Worm (Caenorhabditis elegans) whole organism, L4 larva: ENCODE results near the gene F35E8.9.

ENCODE experiments used
- R02D3.7 ChIP-seq: fragments of 150-350 bp; sonication (generic microtip); optimal IDR thresholded peaks from 3 replicates; lab custom pipeline; 2014; ENCODE audit warnings: missing biosample characterization, missing genetic modification characterization
- Y5F2A.4 ChIP-seq: fragments of 200-800 bp; sonication (Bioruptor generic); optimal IDR thresholded peaks from 2 replicates; lab custom pipeline; 2018; ENCODE audit warnings: mild to moderate bottlenecking, missing genetic modification characterization, missing compliant biosample characterization
- Y75B8A.6 ChIP-seq: fragments of 200-800 bp; sonication (Bioruptor generic); IDR thresholded peaks from 2 replicates; pipeline ENCODE4 v1.3.6; 2022; ENCODE audit warnings: missing genetic modification reagents, missing genetic modification characterization, missing compliant biosample characterization
- ZK337.2 ChIP-seq: fragments of 200-800 bp; sonication (Bioruptor generic); IDR thresholded peaks from 2 replicates; pipeline ENCODE4 v1.3.6; 2022; ENCODE audit warnings: missing genetic modification reagents, missing genetic modification characterization, missing compliant biosample characterization
- aha-1 ChIP-seq: fragments of 150-350 bp; peaks from one replicate; lab custom pipeline; 2014; ENCODE audit warnings: missing biosample characterization, missing genetic modification characterization
- ceh-28 ChIP-seq: fragments of 150-350 bp; optimal IDR thresholded peaks from 2 replicates; lab custom pipeline; 2014; ENCODE audit warnings: missing biosample characterization, missing genetic modification reagents, missing genetic modification characterization
- ceh-32 ChIP-seq: sonication (generic microtip); optimal IDR thresholded peaks from 2 replicates; lab custom pipeline; 2016; ENCODE audit warnings: mild to moderate bottlenecking, missing genetic modification characterization, missing compliant biosample characterization; ENCODE audit not compliant: poor library complexity
- ctbp-1 ChIP-seq: fragments of 200-800 bp; sonication (Bioruptor generic); IDR thresholded peaks from 2 replicates; pipeline ENCODE4 v1.3.6; 2022; ENCODE audit warnings: missing genetic modification reagents, missing genetic modification characterization, missing compliant biosample characterization
- daf-16 ChIP-seq, 3 experiments: sonication (generic microtip); optimal IDR thresholded peaks; 2 replicates each; lab custom pipeline; 2016 to 2017; ENCODE audit warnings: missing genetic modification characterization in 3 of 3, missing genetic modification reagents in 3 of 3, mild to moderate bottlenecking in 2 of 3, missing compliant biosample characterization in 2 of 3, missing biosample characterization in 1 of 3, moderate library complexity in 1 of 3
- dmd-6 ChIP-seq: fragments of 200-800 bp; sonication (Bioruptor generic); IDR thresholded peaks from 2 replicates; pipeline ENCODE4 v1.3.6; 2022; ENCODE audit warnings: missing genetic modification reagents, missing genetic modification characterization, missing compliant biosample characterization
- dmd-9 ChIP-seq: fragments of 200-800 bp; sonication (Bioruptor generic); IDR thresholded peaks from 2 replicates; pipeline ENCODE4 v1.3.6; 2022; ENCODE audit warnings: missing genetic modification reagents, missing genetic modification characterization, missing compliant biosample characterization
- dve-1 ChIP-seq: sonication (generic microtip); optimal IDR thresholded peaks from 2 replicates; lab custom pipeline; 2017; ENCODE audit warnings: antibody characterized with exemption, mild to moderate bottlenecking, missing genetic modification characterization, missing compliant biosample characterization; ENCODE audit not compliant: insufficient read depth
- egl-27 ChIP-seq: sonication (generic microtip); optimal IDR thresholded peaks from 3 replicates; lab custom pipeline; 2017; ENCODE audit warnings: missing biosample characterization, missing genetic modification reagents, missing genetic modification characterization
- gei-8 ChIP-seq: fragments of 200-800 bp; sonication (Bioruptor generic); optimal IDR thresholded peaks from 2 replicates; lab custom pipeline; 2018; ENCODE audit warnings: mild to moderate bottlenecking, missing genetic modification characterization, missing compliant biosample characterization
- hlh-11 ChIP-seq: fragments of 200-800 bp; sonication (Bioruptor generic); optimal IDR thresholded peaks from 2 replicates; lab custom pipeline; 2018; ENCODE audit warnings: mild to moderate bottlenecking, missing genetic modification characterization, missing compliant biosample characterization
- hlh-30 ChIP-seq: sonication (generic microtip); optimal IDR thresholded peaks from 2 replicates; lab custom pipeline; 2017; ENCODE audit warnings: antibody characterized with exemption, mild to moderate bottlenecking, missing genetic modification characterization, missing compliant biosample characterization; ENCODE audit not compliant: insufficient read depth
- lin-29 ChIP-seq: fragments of 200-800 bp; sonication (Bioruptor generic); IDR thresholded peaks from 2 replicates; pipeline ENCODE4 v1.3.6; 2022; ENCODE audit warnings: missing genetic modification reagents, missing genetic modification characterization, missing compliant biosample characterization
- lin-39 ChIP-seq: fragments of 150-350 bp; optimal IDR thresholded peaks from 2 replicates; lab custom pipeline; 2014; ENCODE audit warnings: missing biosample characterization, missing genetic modification reagents, missing genetic modification characterization
- madf-5 ChIP-seq, 2 experiments: fragments of 200-800 bp; sonication (Bioruptor generic); IDR thresholded peaks; 2 replicates each; pipeline ENCODE4 v1.3.6; 2022; ENCODE audit warnings: missing compliant biosample characterization in 2 of 2, missing genetic modification characterization in 2 of 2
- mdl-1 ChIP-seq, 2 experiments: fragments of 150-350 bp in 1 of 2; sonication (generic microtip) in 1 of 2; optimal IDR thresholded peaks; 2 replicates each; lab custom pipeline; 2014 to 2017; ENCODE audit warnings: missing biosample characterization in 2 of 2, missing genetic modification characterization in 2 of 2
- mep-1 ChIP-seq: fragments of 150-350 bp; sonication (generic microtip); optimal IDR thresholded peaks from 3 replicates; lab custom pipeline; 2014; ENCODE audit warnings: missing biosample characterization, missing genetic modification characterization
- mxl-3 ChIP-seq: fragments of 200-800 bp; sonication (Bioruptor generic); optimal IDR thresholded peaks from 2 replicates; lab custom pipeline; 2018; ENCODE audit warnings: mild to moderate bottlenecking, missing genetic modification characterization, missing compliant biosample characterization
- nhr-11 ChIP-seq: fragments of 150-350 bp; optimal IDR thresholded peaks from 2 replicates; lab custom pipeline; 2014; ENCODE audit warnings: missing biosample characterization, missing genetic modification characterization
- nhr-237 ChIP-seq: sonication (generic microtip); optimal IDR thresholded peaks from 2 replicates; lab custom pipeline; 2017; ENCODE audit warnings: missing biosample characterization, missing genetic modification characterization
- nhr-28 ChIP-seq: fragments of 150-350 bp; optimal IDR thresholded peaks from 2 replicates; lab custom pipeline; 2014; ENCODE audit warnings: missing biosample characterization, missing genetic modification characterization
- nhr-41 ChIP-seq: fragments of 200-800 bp; sonication (Bioruptor generic); IDR thresholded peaks from 2 replicates; pipeline ENCODE4 v1.3.6; 2022; ENCODE audit warnings: missing genetic modification reagents, missing genetic modification characterization, missing compliant biosample characterization
- nhr-42 ChIP-seq: fragments of 200-800 bp; sonication (Bioruptor generic); IDR thresholded peaks from 2 replicates; pipeline ENCODE4 v1.3.6; 2022; ENCODE audit warnings: missing genetic modification characterization, missing compliant biosample characterization
- nhr-77 ChIP-seq: fragments of 150-350 bp; optimal IDR thresholded peaks from 2 replicates; lab custom pipeline; 2014; ENCODE audit warnings: missing biosample characterization, missing genetic modification characterization
- pha-4 ChIP-seq, 2 experiments: fragments of 150-350 bp in 1 of 2; fragments of 200-800 bp in 1 of 2; sonication (Bioruptor generic) in 1 of 2; IDR thresholded peaks in 1 of 2; optimal IDR thresholded peaks in 1 of 2; 2 replicates each; pipeline versions ENCODE4 v1.3.6 to Lab custom; 2014 to 2022; ENCODE audit warnings: missing genetic modification characterization in 2 of 2, missing genetic modification reagents in 2 of 2, missing biosample characterization in 1 of 2, missing compliant biosample characterization in 1 of 2
- php-3 ChIP-seq: fragments of 200-800 bp; sonication (Bioruptor generic); IDR thresholded peaks from 2 replicates; pipeline ENCODE4 v1.3.6; 2022; ENCODE audit warnings: missing genetic modification reagents, missing genetic modification characterization, missing compliant biosample characterization
- pqm-1 ChIP-seq: sonication (generic microtip); optimal IDR thresholded peaks from 2 replicates; lab custom pipeline; 2017; ENCODE audit warnings: missing biosample characterization, missing genetic modification characterization
- sdz-12 ChIP-seq: fragments of 200-800 bp; sonication (Bioruptor generic); optimal IDR thresholded peaks from 2 replicates; lab custom pipeline; 2018; ENCODE audit warnings: mild to moderate bottlenecking, missing genetic modification characterization, missing compliant biosample characterization
- tag-97 ChIP-seq: fragments of 200-800 bp; sonication (Bioruptor generic); IDR thresholded peaks from 2 replicates; pipeline ENCODE4 v1.3.6; 2022; ENCODE audit warnings: missing genetic modification characterization, missing compliant biosample characterization
- unc-130 ChIP-seq: sonication (generic microtip); optimal IDR thresholded peaks from 2 replicates; lab custom pipeline; 2016; ENCODE audit warnings: missing genetic modification reagents, missing genetic modification characterization, missing compliant biosample characterization
- unc-62 ChIP-seq, 3 experiments: fragments of 150-350 bp in 1 of 3; sonication (generic microtip); optimal IDR thresholded peaks in 2 of 3; peaks in 1 of 3; 1 replicate in 1 of 3; 2 replicates in 2 of 3; lab custom pipeline; 2014 to 2017; ENCODE audit warnings: missing biosample characterization in 3 of 3, missing genetic modification characterization in 3 of 3, missing genetic modification reagents in 3 of 3, missing genotype in 1 of 3
- ztf-7 ChIP-seq: fragments of 150-350 bp; optimal IDR thresholded peaks from 2 replicates; lab custom pipeline; 2014; ENCODE audit warnings: missing biosample characterization, missing genetic modification characterization

F35E8.9 gene

DNA sequence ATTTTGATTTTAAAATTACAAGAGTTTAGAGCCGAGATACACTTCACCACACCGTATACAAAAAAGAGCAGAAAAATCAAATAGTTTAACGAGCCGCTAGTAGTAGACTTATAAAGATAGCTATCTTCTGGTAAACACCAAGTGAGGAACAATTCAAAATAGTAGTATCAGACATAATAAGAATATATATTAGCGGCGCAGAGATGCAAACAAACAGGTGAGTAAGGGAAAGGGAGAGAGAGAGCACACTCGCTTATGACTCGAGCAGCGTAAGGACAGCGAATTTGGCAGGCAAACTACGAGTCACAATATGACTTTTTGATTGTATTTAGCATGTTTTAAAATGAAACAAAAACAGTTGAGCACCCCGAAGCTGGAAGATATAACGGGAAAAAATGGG is 26.1 kb downstream of the F35E8.9 start (continued):
- TF ChIP-seq ztf-7 (tag; lab: Kevin White, UChicago) (no peak), dve-1 (tag; lab: Kevin White, UChicago) (peak; percentile 59), daf-16 (GFP tag; optimal IDR thresholded peaks at IDR 0.05; lab: Kevin White, UChicago) (no peak), daf-16 (tag; optimal IDR thresholded peaks at IDR 0.05; lab: Kevin White, UChicago) (peak; percentile 89), hlh-30 (peak; percentile 28), dmd-6 (GFP tag; lab: Robert Waterston, UW) (peak; percentile 61), madf-5 (GFP tag; IDR thresholded peaks at IDR 0.05; lab: Robert Waterston, UW) (no peak), dmd-9 (GFP tag; lab: Robert Waterston, UW) (no peak), unc-130 (no peak), ceh-28 (tag; lab: Kevin White, UChicago) (no peak), nhr-42 (GFP tag; lab: Robert Waterston, UW) (no peak), nhr-28 (peak; percentile 91), ctbp-1 (no peak), hlh-11 (tag; lab: Kevin White, UChicago) (peak; percentile 67), pha-4 (GFP tag; IDR thresholded peaks at IDR 0.05; lab: Robert Waterston, UW) (no peak), pha-4 (tag; optimal IDR thresholded peaks at IDR 0.05; lab: Kevin White, UChicago) (peak; percentile 43)

DNA sequence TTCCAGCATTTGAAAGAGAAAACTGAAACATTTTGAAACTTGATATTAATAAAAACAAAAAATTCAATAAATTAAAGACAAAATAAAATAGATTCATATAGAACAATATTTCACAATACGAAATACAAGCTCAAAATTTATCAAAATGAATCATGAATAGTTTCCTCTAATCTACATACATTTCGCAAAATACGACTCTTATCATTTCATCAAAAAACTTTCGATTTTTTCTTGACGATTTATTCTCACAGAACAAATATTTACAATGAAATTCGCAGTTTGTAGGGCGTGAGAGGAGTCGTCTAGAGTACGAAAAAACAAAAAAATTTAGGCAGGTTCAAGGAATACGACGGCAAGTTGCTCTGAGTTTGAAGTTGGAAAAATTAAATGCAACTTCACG is 27.2 kb downstream of the F35E8.9 start:
- TF ChIP-seq pha-4 (GFP tag; IDR thresholded peaks at IDR 0.05; lab: Robert Waterston, UW): no peak
- TF ChIP-seq pha-4 (tag; optimal IDR thresholded peaks at IDR 0.05; lab: Kevin White, UChicago): no peak
- TF ChIP-seq ceh-32 (tag; lab: Kevin White, UChicago): no peak
- TF ChIP-seq nhr-28: peak; percentile 60
- no peak for TF ChIP-seq ZK337.2 (GFP tag; lab: Robert Waterston, UW)
- no peak for TF ChIP-seq nhr-11 (tag; lab: Kevin White, UChicago)
- TF ChIP-seq lin-29 (GFP tag; lab: Robert Waterston, UW): no peak
- no peak for TF ChIP-seq gei-8 (GFP tag; lab: Kevin White, UChicago)
- TF ChIP-seq hlh-11 (tag; lab: Kevin White, UChicago): peak; percentile 18
- TF ChIP-seq ctbp-1: no peak
- no peak for TF ChIP-seq daf-16 (GFP tag; optimal IDR thresholded peaks at IDR 0.05; lab: Kevin White, UChicago)
- peak; percentile 78 for TF ChIP-seq daf-16 (tag; optimal IDR thresholded peaks at IDR 0.05; lab: Kevin White, UChicago)
- no peak for TF ChIP-seq Y5F2A.4 (GFP tag; lab: Kevin White, UChicago)
- no peak for TF ChIP-seq unc-62 (GFP tag; optimal IDR thresholded peaks at IDR 0.05 in 1 of 2; lab: Kevin White, UChicago)
- no peak for TF ChIP-seq unc-62 (tag; optimal IDR thresholded peaks at IDR 0.05; lab: Kevin White, UChicago)
- TF ChIP-seq nhr-237: no peak
- TF ChIP-seq egl-27 (tag; lab: Kevin White, UChicago): no peak
- TF ChIP-seq nhr-41 (GFP tag; lab: Robert Waterston, UW): no peak
- TF ChIP-seq Y75B8A.6 (GFP tag; lab: Robert Waterston, UW): no peak
- no peak for TF ChIP-seq lin-39 (tag; lab: Kevin White, UChicago)
- no peak for TF ChIP-seq sdz-12 (GFP tag; lab: Kevin White, UChicago)
- no peak for TF ChIP-seq mep-1 (tag; lab: Kevin White, UChicago)
- TF ChIP-seq aha-1 (tag; lab: Kevin White, UChicago): no peak
- TF ChIP-seq tag-97: no peak
- no peak for TF ChIP-seq madf-5 (GFP tag; IDR thresholded peaks at IDR 0.05; lab: Robert Waterston, UW)
- peak; percentile 35; the same call in 1 of the 2 replicates for TF ChIP-seq dmd-6 (GFP tag; lab: Robert Waterston, UW)

DNA sequence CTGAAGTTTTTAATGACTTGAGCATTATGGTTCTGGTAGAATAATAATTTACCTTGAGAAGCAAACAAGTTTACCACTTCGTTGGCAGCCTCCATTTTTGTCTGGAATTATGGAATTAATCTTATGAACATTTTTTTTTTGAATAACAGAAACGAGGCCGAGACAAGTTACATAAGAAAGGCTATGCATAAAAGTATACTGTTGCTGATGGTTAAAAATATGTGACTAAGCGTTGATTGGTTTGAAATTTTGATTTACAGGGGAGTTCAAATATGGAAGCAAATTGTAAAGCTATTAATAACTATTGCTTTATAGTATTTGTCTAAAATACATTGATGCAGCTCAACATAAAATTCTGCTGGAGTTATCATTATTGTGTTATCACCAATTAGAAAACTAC is 28.6 kb downstream of the F35E8.9 start, which contains the start of gene cgt-1:
TSS of gene cgt-1 (minus strand) at position 101 of the 400 bp plus-strand sequence.
- TF ChIP-seq dmd-9 (GFP tag; lab: Robert Waterston, UW) (no peak), unc-62 (GFP tag; optimal IDR thresholded peaks at IDR 0.05 in 1 of 2; lab: Kevin White, UChicago) (no peak), unc-62 (tag; optimal IDR thresholded peaks at IDR 0.05; lab: Kevin White, UChicago) (no peak), dve-1 (tag; lab: Kevin White, UChicago) (peak; percentile 10), daf-16 (GFP tag; optimal IDR thresholded peaks at IDR 0.05; lab: Kevin White, UChicago) (no peak), daf-16 (tag; optimal IDR thresholded peaks at IDR 0.05; lab: Kevin White, UChicago) (peak; percentile 3), Y75B8A.6 (GFP tag; lab: Robert Waterston, UW) (no peak)

DNA sequence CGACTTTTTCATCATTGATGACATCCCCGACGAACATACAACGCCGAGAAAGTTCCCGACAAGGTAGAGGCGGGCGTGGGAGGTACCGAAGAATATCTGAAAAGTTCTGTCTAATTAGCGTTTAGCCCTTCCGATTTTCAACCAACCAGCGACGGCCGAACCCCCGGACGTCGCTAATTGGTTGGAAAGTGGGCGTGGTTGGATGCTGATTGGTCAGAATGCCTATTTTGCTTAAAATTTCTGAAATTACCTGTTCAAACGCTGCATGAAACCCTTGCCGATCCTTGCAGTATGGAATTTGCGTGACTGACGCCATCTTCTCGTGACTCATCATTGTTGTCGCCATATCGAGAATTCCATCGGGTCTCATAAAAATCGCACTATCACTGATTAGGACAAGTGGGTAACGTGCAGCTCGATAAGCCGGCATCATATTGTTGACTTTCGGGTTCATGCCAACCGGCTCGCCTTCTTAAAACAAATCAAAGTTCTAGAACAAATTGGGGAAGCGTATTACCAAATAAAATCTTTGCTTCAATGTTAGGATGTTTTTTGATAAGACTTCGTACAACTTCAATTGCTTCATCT is 29.6 kb downstream of the F35E8.9 start:
- TF ChIP-seq php-3 (peak; percentile 60; the same call in 1 of the 2 replicates), dve-1 (tag; lab: Kevin White, UChicago) (peak; percentile 48), R02D3.7 (tag; lab: Kevin White, UChicago) (no peak), lin-39 (tag; lab: Kevin White, UChicago) (no peak), pqm-1 (tag; lab: Kevin White, UChicago) (peak; percentile 84), nhr-41 (GFP tag; lab: Robert Waterston, UW) (no peak), nhr-77 (tag; lab: Kevin White, UChicago) (peak; percentile 32), nhr-28 (peak; percentile 82), hlh-11 (tag; lab: Kevin White, UChicago) (peak; percentile 79), mdl-1 (tag; optimal IDR thresholded peaks at IDR 0.05; lab: Kevin White, UChicago) (peak in 1 of 2 experiments; percentile 29), hlh-30 (peak; percentile 49), mxl-3 (GFP tag; lab: Kevin White, UChicago) (peak; percentile 48), daf-16 (GFP tag; optimal IDR thresholded peaks at IDR 0.05; lab: Kevin White, UChicago) (no peak), daf-16 (tag; optimal IDR thresholded peaks at IDR 0.05; lab: Kevin White, UChicago) (peak; percentile 87), dmd-6 (GFP tag; lab: Robert Waterston, UW) (peak; percentile 86)
